Fruit fly (Drosophila melanogaster) whole organism, embryonic: ENCODE measurements around the gene Zip88E.

Experiments used
- Awh ChIP-seq: fragments of 200-800 bp; sonication (Bioruptor generic); IDR thresholded peaks from 2 replicates; pipeline ENCODE4, ENCODE4 v1.3.6; 2022; ENCODE audit warnings: missing biosample characterization, missing genetic modification characterization
- CG10209 ChIP-seq: fragments of 200-800 bp; sonication (Bioruptor generic); optimal IDR thresholded peaks from 3 replicates; lab custom pipeline; 2017; ENCODE audit warnings: missing biosample characterization, mild to moderate bottlenecking, missing genetic modification characterization, missing genetic modification reagents
- CG10321 ChIP-seq: fragments of 200-800 bp; sonication (Bioruptor generic); IDR thresholded peaks from 2 replicates; pipeline ENCODE4 v1.3.6; 2022; ENCODE audit warnings: missing biosample characterization, missing genetic modification characterization
- CG11723 ChIP-seq: fragments of 200-800 bp; sonication (Bioruptor generic); optimal IDR thresholded peaks from 2 replicates; lab custom pipeline; 2017; ENCODE audit warnings: missing biosample characterization, mild to moderate bottlenecking, missing genetic modification characterization
- CG12236 ChIP-seq: fragments of 200-800 bp; sonication (Bioruptor generic); optimal IDR thresholded peaks from 2 replicates; lab custom pipeline; 2016; ENCODE audit warnings: missing biosample characterization, missing genetic modification characterization
- CG13296 ChIP-seq: fragments of 200-800 bp; sonication (Bioruptor generic); optimal IDR thresholded peaks from 3 replicates; lab custom pipeline; 2018; ENCODE audit warnings: missing biosample characterization, mild to moderate bottlenecking, missing genetic modification characterization
- CG13424 ChIP-seq: fragments of 200-800 bp; sonication (Bioruptor generic); optimal IDR thresholded peaks from 2 replicates; lab custom pipeline; 2019; ENCODE audit warnings: missing biosample characterization, mild to moderate bottlenecking, missing genetic modification characterization, moderate library complexity
- CG14710 ChIP-seq: fragments of 200-800 bp; sonication (Bioruptor generic); optimal IDR thresholded peaks from 3 replicates; lab custom pipeline; 2019; ENCODE audit warnings: missing biosample characterization, mild to moderate bottlenecking, missing genetic modification characterization, moderate library complexity
- CG15514 ChIP-seq: fragments of 200-800 bp; sonication (Bioruptor generic); optimal IDR thresholded peaks from 3 replicates; lab custom pipeline; 2017; ENCODE audit warnings: missing biosample characterization, missing genetic modification characterization, mild to moderate bottlenecking, moderate library complexity, missing genetic modification reagents
- CG17829 ChIP-seq: fragments of 200-800 bp; optimal IDR thresholded peaks from 2 replicates; lab custom pipeline; 2019; ENCODE audit warnings: missing biosample characterization, mild to moderate bottlenecking, missing genetic modification characterization, moderate library complexity
- CG18011 ChIP-seq: fragments of 200-800 bp; sonication (Bioruptor generic); optimal IDR thresholded peaks from 2 replicates; lab custom pipeline; 2017; ENCODE audit warnings: missing biosample characterization, missing genetic modification characterization, mild to moderate bottlenecking, moderate library complexity, missing genotype
- CG2712 ChIP-seq: fragments of 200-800 bp; optimal IDR thresholded peaks from 3 replicates; lab custom pipeline; 2019; ENCODE audit warnings: missing biosample characterization, mild to moderate bottlenecking, missing genetic modification characterization, moderate library complexity
- CG30403 ChIP-seq: fragments of 200-800 bp; sonication (Bioruptor generic); optimal IDR thresholded peaks from 3 replicates; lab custom pipeline; 2016; ENCODE audit warnings: missing biosample characterization, missing genetic modification characterization
- CG4328 ChIP-seq: fragments of 200-800 bp; sonication (Bioruptor generic); optimal IDR thresholded peaks from 3 replicates; lab custom pipeline; 2017; ENCODE audit warnings: missing biosample characterization, missing genetic modification reagents, missing genetic modification characterization
- CG6654 ChIP-seq: fragments of 200-800 bp; sonication (Bioruptor generic); optimal IDR thresholded peaks from 2 replicates; lab custom pipeline; 2017; ENCODE audit warnings: missing biosample characterization, mild to moderate bottlenecking, missing genetic modification characterization
- CG8281 ChIP-seq: fragments of 200-800 bp; sonication (Bioruptor generic); optimal IDR thresholded peaks from 2 replicates; lab custom pipeline; 2018; ENCODE audit warnings: missing biosample characterization, mild to moderate bottlenecking, missing genetic modification characterization, moderate library complexity
- CG8478 ChIP-seq: fragments of >200 bp; optimal IDR thresholded peaks from 2 replicates; lab custom pipeline; 2018
- CG8944 ChIP-seq: fragments of 200-800 bp; sonication (Bioruptor generic); optimal IDR thresholded peaks from 3 replicates; lab custom pipeline; 2016; ENCODE audit warnings: missing biosample characterization, missing genetic modification characterization
- CG9932 ChIP-seq: fragments of 200-800 bp; sonication (Bioruptor generic); IDR thresholded peaks from 2 replicates; pipeline ENCODE4 v1.3.6; 2022; ENCODE audit warnings: missing biosample characterization, missing genetic modification characterization
- Dip3 ChIP-seq: fragments of 200-800 bp; sonication (Bioruptor generic); optimal IDR thresholded peaks from 3 replicates; lab custom pipeline; 2016; ENCODE audit warnings: missing biosample characterization, missing genetic modification characterization
- Ets65A ChIP-seq: fragments of 200-800 bp; sonication (Bioruptor generic); peaks from one replicate; lab custom pipeline; 2016; ENCODE audit warnings: missing biosample characterization, missing genetic modification characterization
- HLH3B ChIP-seq: fragments of 200-800 bp; sonication (Bioruptor generic); IDR thresholded peaks from 2 replicates; pipeline ENCODE4 v1.3.6; 2022; ENCODE audit warnings: missing biosample characterization, missing genetic modification characterization
- HmgZ ChIP-seq: fragments of 200-800 bp; sonication (Bioruptor generic); optimal IDR thresholded peaks from 2 replicates; lab custom pipeline; 2018; ENCODE audit warnings: missing biosample characterization, mild to moderate bottlenecking, missing genetic modification characterization
- Hr3 ChIP-seq: fragments of 200-800 bp; sonication (Bioruptor generic); optimal IDR thresholded peaks from 3 replicates; lab custom pipeline; 2016; ENCODE audit warnings: missing biosample characterization, missing genetic modification characterization
- Mad ChIP-seq: fragments of 200-800 bp; sonication (Bioruptor generic); optimal IDR thresholded peaks from 2 replicates; lab custom pipeline; 2016; ENCODE audit warnings: missing biosample characterization, missing genetic modification characterization
- Med ChIP-seq: fragments of 200-800 bp; sonication (Bioruptor generic); peaks from one replicate; lab custom pipeline; 2016; ENCODE audit warnings: missing biosample characterization, missing genetic modification characterization, mild to moderate bottlenecking, inconsistent platforms, moderate library complexity
- Meics ChIP-seq: fragments of 200-800 bp; sonication (Bioruptor generic); optimal IDR thresholded peaks from 2 replicates; lab custom pipeline; 2017; ENCODE audit warnings: missing biosample characterization, mild to moderate bottlenecking, missing genetic modification characterization
- Nf-YA ChIP-seq: fragments of 200-800 bp; sonication (Bioruptor generic); IDR thresholded peaks from 2 replicates; pipeline ENCODE4 v1.3.6; 2022; ENCODE audit warnings: missing biosample characterization, missing genetic modification characterization
- Nf-YB ChIP-seq: fragments of 200-800 bp; sonication (Bioruptor generic); optimal IDR thresholded peaks from 3 replicates; lab custom pipeline; 2019; ENCODE audit warnings: missing biosample characterization, mild to moderate bottlenecking, missing genetic modification characterization, moderate library complexity
- Six4 ChIP-seq: fragments of 200-800 bp; sonication (Bioruptor generic); optimal IDR thresholded peaks from 2 replicates; lab custom pipeline; 2016; ENCODE audit warnings: missing biosample characterization, missing genetic modification characterization
- Spps ChIP-seq: fragments of 200-800 bp; sonication (Bioruptor generic); optimal IDR thresholded peaks from 2 replicates; lab custom pipeline; 2018; ENCODE audit warnings: missing biosample characterization, mild to moderate bottlenecking, missing genetic modification characterization
- Sry-δ ChIP-seq: fragments of 200-800 bp; sonication (Bioruptor generic); optimal IDR thresholded peaks from 2 replicates; lab custom pipeline; 2016; ENCODE audit warnings: missing biosample characterization, missing genetic modification characterization
- Xbp1 ChIP-seq: fragments of 200-800 bp; sonication (Bioruptor generic); optimal IDR thresholded peaks from 3 replicates; lab custom pipeline; 2016; ENCODE audit warnings: missing biosample characterization, mild to moderate bottlenecking, missing genetic modification characterization
- ase ChIP-seq: fragments of 200-800 bp; sonication (Bioruptor generic); IDR thresholded peaks from 3 replicates; pipeline ENCODE4 v1.3.6; 2022; ENCODE audit warnings: missing biosample characterization, missing genetic modification characterization
- bsh ChIP-seq, 2 experiments: fragments of 200-800 bp; sonication (Bioruptor generic); optimal IDR thresholded peaks; 2 replicates each; lab custom pipeline; 2017 to 2018; ENCODE audit warnings: mild to moderate bottlenecking in 2 of 2, missing biosample characterization in 2 of 2, missing genetic modification characterization in 2 of 2, moderate library complexity in 1 of 2
- cas ChIP-seq: fragments of 200-800 bp; sonication (Bioruptor generic); IDR thresholded peaks from 2 replicates; pipeline ENCODE4 v1.3.6; 2022; ENCODE audit warnings: missing biosample characterization, missing genetic modification characterization
- cg ChIP-seq: fragments of 200-800 bp; sonication (Bioruptor generic); optimal IDR thresholded peaks from 3 replicates; lab custom pipeline; 2019; ENCODE audit warnings: missing biosample characterization, mild to moderate bottlenecking, missing genetic modification characterization, moderate library complexity
- exex ChIP-seq: fragments of 200-800 bp; sonication (Bioruptor generic); optimal IDR thresholded peaks from 4 replicates; lab custom pipeline; 2018; ENCODE audit warnings: missing biosample characterization, mild to moderate bottlenecking, missing genetic modification characterization, moderate library complexity
- gcm ChIP-seq: fragments of 200-800 bp; sonication (Bioruptor generic); optimal IDR thresholded peaks from 2 replicates; lab custom pipeline; 2019; ENCODE audit warnings: missing biosample characterization, mild to moderate bottlenecking, missing genetic modification characterization, moderate library complexity
- gcm2 ChIP-seq: fragments of 200-800 bp; sonication (Bioruptor generic); optimal IDR thresholded peaks from 2 replicates; lab custom pipeline; 2016; ENCODE audit warnings: missing biosample characterization, missing genetic modification characterization
- hbn ChIP-seq: fragments of 200-800 bp; sonication (Bioruptor generic); IDR thresholded peaks from 2 replicates; pipeline ENCODE4 v1.3.6; 2022; ENCODE audit warnings: missing biosample characterization, missing genetic modification characterization; ENCODE audit not compliant: partially characterized antibody
- hkb ChIP-seq, 2 experiments: fragments of 200-800 bp in 1 of 2; fragments of >200 bp in 1 of 2; sonication (Bioruptor generic) in 1 of 2; IDR thresholded peaks in 1 of 2; optimal IDR thresholded peaks in 1 of 2; 2 replicates each; pipeline versions ENCODE4 v1.3.6 to Lab custom; 2017 to 2022; ENCODE audit warnings: missing biosample characterization in 1 of 2, missing genetic modification characterization in 1 of 2
- kni ChIP-seq: fragments of 200-800 bp; sonication (Bioruptor generic); optimal IDR thresholded peaks from 3 replicates; lab custom pipeline; 2017; ENCODE audit warnings: mild to moderate bottlenecking, missing biosample characterization, missing genetic modification reagents, missing genetic modification characterization
- lbe ChIP-seq: fragments of 200-800 bp; sonication (Bioruptor generic); optimal IDR thresholded peaks from 2 replicates; lab custom pipeline; 2016; ENCODE audit warnings: missing biosample characterization, mild to moderate bottlenecking, missing genetic modification characterization
- mirr ChIP-seq: fragments of 200-800 bp; sonication (Bioruptor generic); optimal IDR thresholded peaks from 3 replicates; lab custom pipeline; 2018; ENCODE audit warnings: missing biosample characterization, mild to moderate bottlenecking, missing genetic modification characterization
- nom ChIP-seq: fragments of 200-800 bp; sonication (Bioruptor generic); optimal IDR thresholded peaks from 2 replicates; lab custom pipeline; 2017; ENCODE audit warnings: missing biosample characterization, missing genetic modification characterization, mild to moderate bottlenecking, moderate library complexity, missing genetic modification reagents
- org-1 ChIP-seq: fragments of 200-800 bp; sonication (Bioruptor generic); optimal IDR thresholded peaks from 2 replicates; lab custom pipeline; 2017; ENCODE audit warnings: missing biosample characterization, missing genetic modification characterization
- zfh2 ChIP-seq: fragments of 200-800 bp; sonication (Bioruptor generic); optimal IDR thresholded peaks from 2 replicates; lab custom pipeline; 2016; ENCODE audit warnings: missing biosample characterization, missing genetic modification characterization

The Zip88E gene

DNA sequence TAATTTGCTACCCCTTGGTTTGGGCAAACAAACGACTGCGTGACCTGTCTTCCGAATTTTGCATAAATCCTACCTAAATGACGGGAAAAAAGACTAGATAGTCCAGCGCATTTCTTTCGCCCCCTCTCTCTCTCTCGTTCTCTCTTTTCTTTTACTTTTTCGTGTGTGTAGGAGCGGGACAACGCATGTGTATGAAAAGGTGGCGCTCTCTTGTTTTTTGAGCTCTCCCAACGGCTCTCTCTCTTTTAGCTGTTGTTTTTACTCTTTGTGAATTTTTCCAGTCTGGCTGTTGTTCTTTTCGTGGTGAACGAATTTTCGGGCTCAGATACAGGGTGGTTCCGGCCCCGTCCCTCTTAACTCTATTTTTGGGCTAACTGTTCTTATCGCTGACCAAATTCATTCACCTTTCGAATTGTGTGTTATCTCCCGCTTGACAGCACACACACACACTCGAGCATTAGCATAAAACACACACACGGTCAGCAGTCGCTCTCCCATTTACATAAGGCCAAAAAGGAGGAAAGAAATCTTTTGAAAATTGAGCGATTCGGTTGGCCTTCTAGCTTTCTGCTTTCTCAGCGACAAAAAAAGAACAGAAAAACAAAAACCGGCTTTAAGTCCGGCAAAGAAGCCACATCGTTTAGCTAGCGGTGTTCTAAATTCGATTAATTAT lies 23.2 kb downstream of the Zip88E start (continued):
- TF ChIP-seq Ets65A (GFP tag; lab: Kevin White, UChicago) = no peak
- no peak for TF ChIP-seq org-1 (GFP tag; lab: Kevin White, UChicago)
- TF ChIP-seq CG13296 (GFP tag; lab: Kevin White, UChicago) = peak; percentile 28
- TF ChIP-seq exex (tag; lab: Kevin White, UChicago) = peak; percentile 10
- TF ChIP-seq lbe (GFP tag; lab: Kevin White, UChicago) = peak; percentile 54
- TF ChIP-seq cg (GFP tag; lab: Kevin White, UChicago) = peak; percentile 61
- no peak for TF ChIP-seq cas (GFP tag; lab: Robert Waterston, UW)
- no peak for TF ChIP-seq CG10209 (GFP tag; lab: Kevin White, UChicago)
- TF ChIP-seq Nf-YA (GFP tag; lab: Robert Waterston, UW) = no peak
- TF ChIP-seq Mad (GFP tag; lab: Kevin White, UChicago) = no peak
- no peak for TF ChIP-seq Dip3
- TF ChIP-seq gcm2 (GFP tag; lab: Kevin White, UChicago) = no peak
- peak; percentile 52 for TF ChIP-seq nom (GFP tag; lab: Kevin White, UChicago)
- TF ChIP-seq Sry-δ (GFP tag; lab: Kevin White, UChicago) = no peak
- TF ChIP-seq mirr (GFP tag; lab: Kevin White, UChicago) = peak; percentile 16
- TF ChIP-seq Med = peak; percentile 12
- peak; percentile 7 for TF ChIP-seq CG8478 (lab: Kevin White, UChicago)
- TF ChIP-seq hbn = no peak
- TF ChIP-seq ase = no peak
- no peak for TF ChIP-seq Meics
- no peak for TF ChIP-seq Hr3 (GFP tag; lab: Kevin White, UChicago)

DNA sequence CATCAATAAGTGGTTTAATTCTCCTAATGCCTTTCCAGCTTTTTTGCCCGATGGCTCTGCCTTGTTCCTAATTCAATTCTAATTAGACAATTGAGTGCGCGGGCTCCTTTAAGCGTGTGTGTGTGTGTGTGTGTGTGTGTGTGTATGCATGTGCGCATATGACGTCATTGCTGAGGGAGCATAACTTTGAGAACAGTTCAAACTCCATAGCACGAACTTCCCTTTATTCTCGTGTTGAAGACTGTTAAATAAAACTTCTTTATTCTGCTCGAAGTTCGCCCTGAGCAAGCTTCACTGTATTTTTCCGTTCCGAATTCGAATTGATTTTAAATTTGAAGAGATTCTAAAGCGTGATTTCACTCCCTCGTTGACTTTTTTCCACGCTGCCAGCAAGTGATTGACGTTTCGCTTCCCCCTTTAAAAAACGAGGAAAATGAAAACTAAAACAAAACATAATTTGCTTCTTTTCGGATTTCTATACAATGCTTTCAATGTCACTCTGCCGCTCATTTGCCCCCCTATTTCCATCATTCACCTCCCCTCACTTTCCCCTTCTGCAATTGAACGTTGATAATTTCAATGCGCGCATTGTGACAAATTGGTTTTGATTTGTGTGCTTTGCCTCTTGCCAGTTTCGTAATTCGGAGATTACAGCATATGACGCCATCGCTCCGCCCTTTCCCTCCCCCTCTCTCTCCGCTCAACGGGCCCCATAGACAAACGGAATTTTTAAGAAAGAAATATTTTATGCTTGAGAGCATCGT lies 24.0 kb downstream of the Zip88E start:
- peak; percentile 41 for TF ChIP-seq CG15514 (GFP tag; lab: Kevin White, UChicago)
- TF ChIP-seq Spps (tag; lab: Kevin White, UChicago) = no peak
- TF ChIP-seq Six4 = no peak
- no peak for TF ChIP-seq CG14710 (tag; lab: Kevin White, UChicago)
- no peak for TF ChIP-seq CG4328 (GFP tag; lab: Kevin White, UChicago)
- TF ChIP-seq Nf-YB (GFP tag; lab: Kevin White, UChicago) = no peak
- TF ChIP-seq CG8281 (tag; lab: Kevin White, UChicago) = peak; percentile 41
- no peak for TF ChIP-seq HmgZ (tag; lab: Kevin White, UChicago)
- no peak for TF ChIP-seq hkb (optimal IDR thresholded peaks at IDR 0.05; lab: Kevin White, UChicago)
- TF ChIP-seq hkb (GFP tag; IDR thresholded peaks at IDR 0.05; lab: Robert Waterston, UW) = no peak
- no peak for TF ChIP-seq Awh
- TF ChIP-seq CG6654 = no peak
- TF ChIP-seq kni (GFP tag; lab: Kevin White, UChicago) = no peak
- TF ChIP-seq CG17829 (tag; lab: Kevin White, UChicago) = peak; percentile 9
- TF ChIP-seq gcm (GFP tag; lab: Kevin White, UChicago) = peak; percentile 2
- peak; percentile 1 for TF ChIP-seq CG30403 (GFP tag; lab: Kevin White, UChicago)
- peak in 1 of 2 experiments; percentile 49 for TF ChIP-seq bsh (GFP tag; optimal IDR thresholded peaks at IDR 0.05; lab: Kevin White, UChicago)
- no peak for TF ChIP-seq CG18011 (GFP tag; lab: Kevin White, UChicago)
- no peak for TF ChIP-seq CG9932 (GFP tag; lab: Robert Waterston, UW)
- TF ChIP-seq CG2712 (tag; lab: Kevin White, UChicago) = peak; percentile 6
- TF ChIP-seq CG11723 = peak; percentile 8
- TF ChIP-seq HLH3B (GFP tag; lab: Robert Waterston, UW) = no peak
- TF ChIP-seq zfh2 (GFP tag; lab: Kevin White, UChicago) = peak; percentile 6
- peak; percentile 28 for TF ChIP-seq Xbp1 (GFP tag; lab: Kevin White, UChicago)
- peak; percentile 35 for TF ChIP-seq CG13424 (tag; lab: Kevin White, UChicago)
- no peak for TF ChIP-seq CG12236 (GFP tag; lab: Kevin White, UChicago)
- TF ChIP-seq CG10321 (GFP tag; lab: Robert Waterston, UW) = no peak
- no peak for TF ChIP-seq CG8944 (GFP tag; lab: Kevin White, UChicago)
